Fruit fly (Drosophila melanogaster): ENCODE measurements around the gene CatB.

- TF ChIP-seq Gug (GFP tag; IDR thresholded peaks at IDR 0.05) (no peak), Eip93F (GFP tag; optimal IDR thresholded peaks at IDR 0.05) (no peak), cyc (GFP tag; optimal IDR thresholded peaks at IDR 0.05) (no peak), net (GFP tag; optimal IDR thresholded peaks at IDR 0.05) (no peak), Sox102F (GFP tag; optimal IDR thresholded peaks at IDR 0.05) (no peak), vri (GFP tag; optimal IDR thresholded peaks at IDR 0.05) (no peak), achi (GFP tag; optimal IDR thresholded peaks at IDR 0.05) (no peak), CG1621 (tag; optimal IDR thresholded peaks at IDR 0.05) (no peak), CG7368 (GFP tag; optimal IDR thresholded peaks at IDR 0.05) (no peak)
Observed at dm6 chr2L:8689853-8690252, 15.5 kb upstream of the CatB start.

Data from whole organism, prepupa.